Worm (Caenorhabditis elegans): Measurements from ENCODE around the gene mdt-27.
A peak's percentile ranks its signal among the peaks of the same experiment; 100 is the strongest.

DNA sequence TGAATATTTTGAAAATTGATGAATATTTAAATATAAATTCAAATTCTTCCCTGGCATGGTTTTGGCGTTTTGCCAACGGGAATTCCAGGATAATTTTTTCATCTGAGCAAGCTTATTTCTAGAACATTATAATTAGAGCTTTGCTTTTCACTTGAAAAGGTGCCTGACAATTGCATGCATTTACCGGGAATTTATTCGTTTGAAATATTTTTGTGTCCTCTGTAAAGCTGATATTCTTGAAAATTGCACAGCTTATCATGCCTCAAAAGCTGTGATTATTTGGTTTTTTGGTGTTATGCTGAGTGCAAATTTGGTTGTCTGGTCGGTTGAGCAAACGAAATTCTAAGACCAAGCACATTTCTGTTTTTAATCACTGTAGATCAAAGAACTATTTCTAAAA is 47.0 kb upstream of the mdt-27 start:
- no peak for TF ChIP-seq aly-2 (tag; optimal IDR thresholded peaks at IDR 0.05)
- no peak for TF ChIP-seq zag-1 (tag; optimal IDR thresholded peaks at IDR 0.05)
- TF ChIP-seq unc-130 (tag; optimal IDR thresholded peaks at IDR 0.05) = no peak
- no peak for TF ChIP-seq ama-1 (optimal IDR thresholded peaks at IDR 0.05)
- peak; percentile 73 for TF ChIP-seq dsc-1 (tag; optimal IDR thresholded peaks at IDR 0.05)
- TF ChIP-seq elt-2 (tag; optimal IDR thresholded peaks at IDR 0.05) = no peak
- no peak for TF ChIP-seq pqm-1 (tag; optimal IDR thresholded peaks at IDR 0.05)
- no peak for TF ChIP-seq unc-62 (GFP tag; optimal IDR thresholded peaks at IDR 0.05)
